Fruit fly (Drosophila melanogaster) whole organism, embryonic: Measurements from ENCODE around the gene HemK2.

Source experiments
- CG12659 ChIP-seq: fragments of 200-800 bp; sonication (Bioruptor generic); optimal IDR thresholded peaks from 3 replicates; lab custom pipeline; 2017; ENCODE audit warnings: mild to moderate bottlenecking, missing biosample characterization, missing genetic modification reagents, missing genetic modification characterization
- CG13296 ChIP-seq: fragments of 200-800 bp; sonication (Bioruptor generic); optimal IDR thresholded peaks from 3 replicates; lab custom pipeline; 2018; ENCODE audit warnings: missing biosample characterization, mild to moderate bottlenecking, missing genetic modification characterization
- CG14050 ChIP-seq: fragments of 200-800 bp; sonication (Bioruptor generic); IDR thresholded peaks from 3 replicates; pipeline ENCODE4 v1.3.6; 2022; ENCODE audit warnings: missing biosample characterization, missing genetic modification characterization
- CG15479 ChIP-seq: fragments of 200-800 bp; sonication (Bioruptor generic); optimal IDR thresholded peaks from 3 replicates; lab custom pipeline; 2019; ENCODE audit warnings: missing biosample characterization, mild to moderate bottlenecking, missing genetic modification characterization, moderate library complexity
- CG16779 ChIP-seq: fragments of 200-800 bp; sonication (Bioruptor generic); IDR thresholded peaks from 2 replicates; pipeline ENCODE4 v1.3.6; 2022; ENCODE audit warnings: missing biosample characterization, missing genetic modification characterization
- CG16815 ChIP-seq: fragments of 200-800 bp; sonication (Bioruptor generic); optimal IDR thresholded peaks from 3 replicates; lab custom pipeline; 2017; ENCODE audit warnings: missing biosample characterization, mild to moderate bottlenecking, missing genetic modification characterization
- CG2875 ChIP-seq: fragments of 200-800 bp; sonication (Bioruptor generic); optimal IDR thresholded peaks from 2 replicates; lab custom pipeline; 2017; ENCODE audit warnings: missing biosample characterization, mild to moderate bottlenecking, missing genetic modification characterization, missing genetic modification reagents
- CG2889 ChIP-seq: fragments of 200-800 bp; sonication (Bioruptor generic); IDR thresholded peaks from 3 replicates; pipeline ENCODE4 v1.3.6; 2022; ENCODE audit warnings: missing biosample characterization, missing genetic modification characterization
- CG34376 ChIP-seq: fragments of 200-800 bp; sonication (Bioruptor generic); optimal IDR thresholded peaks from 2 replicates; lab custom pipeline; 2018; ENCODE audit warnings: missing biosample characterization, mild to moderate bottlenecking, missing genetic modification characterization
- CG4282 ChIP-seq: fragments of 200-800 bp; sonication (Bioruptor generic); optimal IDR thresholded peaks from 2 replicates; lab custom pipeline; 2016; ENCODE audit warnings: missing biosample characterization, missing genetic modification characterization
- CG4424 ChIP-seq: fragments of 200-800 bp; sonication (Bioruptor generic); optimal IDR thresholded peaks from 3 replicates; lab custom pipeline; 2016; ENCODE audit warnings: missing biosample characterization, missing genetic modification characterization
- CG6689 ChIP-seq: fragments of 200-800 bp; sonication (Bioruptor generic); IDR thresholded peaks from 2 replicates; pipeline ENCODE4 v1.3.6; 2022; ENCODE audit warnings: missing biosample characterization, missing genetic modification characterization
- CG7372 ChIP-seq: fragments of 200-800 bp; sonication (Bioruptor generic); IDR thresholded peaks from 2 replicates; pipeline ENCODE4 v1.3.6; 2022; ENCODE audit warnings: missing biosample characterization, missing genetic modification characterization
- CG7963 ChIP-seq: fragments of 200-800 bp; sonication (Bioruptor generic); IDR thresholded peaks from 3 replicates; pipeline ENCODE4 v1.3.6; 2022; ENCODE audit warnings: missing biosample characterization, missing genetic modification characterization; ENCODE audit not compliant: partially characterized antibody
- CG8478 ChIP-seq: fragments of >200 bp; optimal IDR thresholded peaks from 2 replicates; lab custom pipeline; 2018
- D19A ChIP-seq: fragments of 200-800 bp; optimal IDR thresholded peaks from 3 replicates; lab custom pipeline; 2019; ENCODE audit warnings: missing biosample characterization, mild to moderate bottlenecking, missing genetic modification characterization, moderate library complexity
- Dfd ChIP-seq, 2 experiments: fragments of >200 bp; optimal IDR thresholded peaks; 2 replicates each; lab custom pipeline; 2017; ENCODE audit warnings: missing biosample characterization in 2 of 2, missing genetic modification characterization in 2 of 2
- Dp ChIP-seq: fragments of 200-800 bp; sonication (Bioruptor generic); optimal IDR thresholded peaks from 2 replicates; lab custom pipeline; 2018; ENCODE audit warnings: missing biosample characterization, mild to moderate bottlenecking, missing genetic modification characterization, moderate library complexity
- E2f2 ChIP-seq: fragments of 200-800 bp; sonication (Bioruptor generic); IDR thresholded peaks from 2 replicates; pipeline ENCODE4 v1.3.6; 2022; ENCODE audit warnings: missing biosample characterization, missing genetic modification characterization
- Eip74EF ChIP-seq, 2 experiments: fragments of 200-800 bp in 1 of 2; fragments of >200 bp in 1 of 2; sonication (Bioruptor generic) in 1 of 2; optimal IDR thresholded peaks; 2 replicates each; lab custom pipeline; 2017 to 2019; ENCODE audit warnings: missing biosample characterization in 2 of 2, missing genetic modification characterization in 2 of 2, mild to moderate bottlenecking in 1 of 2, moderate library complexity in 1 of 2
- Fer1 ChIP-seq: fragments of 200-800 bp; sonication (Bioruptor generic); optimal IDR thresholded peaks from 2 replicates; lab custom pipeline; 2017; ENCODE audit warnings: missing biosample characterization, mild to moderate bottlenecking, missing genetic modification characterization
- Fer2 ChIP-seq: fragments of 200-800 bp; sonication (Bioruptor generic); optimal IDR thresholded peaks from 2 replicates; lab custom pipeline; 2018; ENCODE audit warnings: missing biosample characterization, mild to moderate bottlenecking, missing genetic modification characterization, moderate library complexity
- HmgZ ChIP-seq: fragments of 200-800 bp; sonication (Bioruptor generic); optimal IDR thresholded peaks from 2 replicates; lab custom pipeline; 2018; ENCODE audit warnings: missing biosample characterization, mild to moderate bottlenecking, missing genetic modification characterization
- Hmr ChIP-seq: fragments of 200-800 bp; sonication (Bioruptor generic); optimal IDR thresholded peaks from 3 replicates; lab custom pipeline; 2017; ENCODE audit warnings: mild to moderate bottlenecking, missing biosample characterization, missing genetic modification reagents, missing genetic modification characterization
- Hr51 ChIP-seq, 2 experiments: fragments of 200-800 bp; sonication (Bioruptor generic); optimal IDR thresholded peaks; 2 replicates in 1 of 2; 3 replicates in 1 of 2; lab custom pipeline; 2016 to 2018; ENCODE audit warnings: missing biosample characterization in 2 of 2, missing genetic modification characterization in 2 of 2, mild to moderate bottlenecking in 1 of 2, moderate library complexity in 1 of 2
- Lpt ChIP-seq: fragments of >200 bp; optimal IDR thresholded peaks from 2 replicates; lab custom pipeline; 2018; ENCODE audit warnings: missing biosample characterization, missing genetic modification characterization
- Mrtf ChIP-seq: fragments of 200-800 bp; sonication (Bioruptor generic); IDR thresholded peaks from 3 replicates; pipeline ENCODE4 v1.3.6; 2022; ENCODE audit warnings: missing biosample characterization, missing genetic modification characterization
- NC2α ChIP-seq: fragments of 200-800 bp; sonication (Bioruptor generic); optimal IDR thresholded peaks from 2 replicates; lab custom pipeline; 2016; ENCODE audit warnings: missing biosample characterization, missing genetic modification characterization
- Oli ChIP-seq: fragments of 200-800 bp; sonication (Bioruptor generic); optimal IDR thresholded peaks from 2 replicates; lab custom pipeline; 2018; ENCODE audit warnings: missing biosample characterization, mild to moderate bottlenecking, missing genetic modification characterization, moderate library complexity
- Ravus ChIP-seq: fragments of 200-800 bp; sonication (Bioruptor generic); IDR thresholded peaks from 2 replicates; pipeline ENCODE4 v1.3.6; 2022; ENCODE audit warnings: missing biosample characterization, missing genetic modification characterization
- Rx ChIP-seq: fragments of 200-800 bp; sonication (Bioruptor generic); IDR thresholded peaks from 2 replicates; pipeline ENCODE4 v1.3.6; 2022; ENCODE audit warnings: missing biosample characterization, missing genetic modification characterization
- Xrp1 ChIP-seq: fragments of 200-800 bp; sonication (Bioruptor generic); IDR thresholded peaks from 2 replicates; pipeline ENCODE4 v1.3.6; 2022; ENCODE audit warnings: missing biosample characterization, missing genetic modification characterization
- YL-1 ChIP-seq: fragments of 200-800 bp; sonication (Bioruptor generic); optimal IDR thresholded peaks from 3 replicates; lab custom pipeline; 2017; ENCODE audit warnings: missing biosample characterization, mild to moderate bottlenecking, missing genetic modification characterization
- cad ChIP-seq: fragments of >200 bp; optimal IDR thresholded peaks from 2 replicates; lab custom pipeline; 2017; ENCODE audit warnings: missing biosample characterization, missing genetic modification characterization
- croc ChIP-seq: fragments of 200-800 bp; sonication (Bioruptor generic); conservative IDR thresholded peaks from 3 replicates; pipeline ENCODE4 v1.3.6; 2022; ENCODE audit warnings: missing biosample characterization, missing genetic modification characterization
- crp ChIP-seq, 2 experiments: fragments of 200-800 bp; sonication (Bioruptor generic); optimal IDR thresholded peaks; 2 replicates in 1 of 2; 3 replicates in 1 of 2; lab custom pipeline; 2017; ENCODE audit warnings: missing biosample characterization in 2 of 2, missing genetic modification characterization in 2 of 2, mild to moderate bottlenecking in 1 of 2, moderate library complexity in 1 of 2
- dmrt99B ChIP-seq: fragments of 200-800 bp; sonication (Bioruptor generic); optimal IDR thresholded peaks from 2 replicates; lab custom pipeline; 2018; ENCODE audit warnings: missing biosample characterization, mild to moderate bottlenecking, missing genetic modification characterization, moderate library complexity
- fru ChIP-seq: fragments of >200 bp; optimal IDR thresholded peaks from 2 replicates; lab custom pipeline; 2017
- inv ChIP-seq: fragments of 200-800 bp; sonication (Bioruptor generic); IDR thresholded peaks from 2 replicates; pipeline ENCODE4 v1.3.6; 2022; ENCODE audit warnings: missing biosample characterization, missing genetic modification characterization; ENCODE audit not compliant: partially characterized antibody
- klu ChIP-seq: fragments of 200-800 bp; sonication (Bioruptor generic); IDR thresholded peaks from 2 replicates; pipeline ENCODE4 v1.3.6; 2022; ENCODE audit warnings: missing biosample characterization, missing genetic modification characterization
- lbe ChIP-seq: fragments of 200-800 bp; sonication (Bioruptor generic); optimal IDR thresholded peaks from 2 replicates; lab custom pipeline; 2016; ENCODE audit warnings: missing biosample characterization, mild to moderate bottlenecking, missing genetic modification characterization
- lola ChIP-seq, 3 experiments: fragments of >200 bp in 2 of 3; fragments of 200-800 bp in 1 of 3; sonication (Bioruptor generic) in 1 of 3; optimal IDR thresholded peaks; 2 replicates each; lab custom pipeline; 2017 to 2019; ENCODE audit warnings: missing biosample characterization in 3 of 3, missing genetic modification characterization in 3 of 3, mild to moderate bottlenecking in 1 of 3, moderate library complexity in 1 of 3
- p53 ChIP-seq: fragments of 200-800 bp; sonication (Bioruptor generic); optimal IDR thresholded peaks from 2 replicates; lab custom pipeline; 2016; ENCODE audit warnings: missing biosample characterization, missing genetic modification characterization
- pan ChIP-seq, 4 experiments: fragments of >200 bp in 3 of 4; fragments of 200-800 bp in 1 of 4; sonication (Bioruptor generic) in 1 of 4; optimal IDR thresholded peaks in 3 of 4; IDR thresholded peaks in 1 of 4; 2 replicates each; pipeline versions ENCODE4 v1.3.6 to Lab custom; 2017 to 2022; ENCODE audit warnings: missing biosample characterization in 2 of 4, missing genetic modification characterization in 2 of 4, mixed read lengths in 1 of 4
- tgo ChIP-seq: fragments of 200-800 bp; sonication (Bioruptor generic); IDR thresholded peaks from 3 replicates; pipeline ENCODE4 v1.3.6; 2022; ENCODE audit warnings: missing biosample characterization, missing genetic modification characterization
- tio ChIP-seq: fragments of 200-800 bp; sonication (Bioruptor generic); optimal IDR thresholded peaks from 2 replicates; lab custom pipeline; 2017; ENCODE audit warnings: missing biosample characterization, missing genetic modification characterization, inconsistent platforms
- trh ChIP-seq: fragments of 200-800 bp; sonication (Bioruptor generic); optimal IDR thresholded peaks from 2 replicates; lab custom pipeline; 2016; ENCODE audit warnings: missing biosample characterization, missing genetic modification characterization
- wek ChIP-seq: fragments of 200-800 bp; sonication (Bioruptor generic); optimal IDR thresholded peaks from 3 replicates; lab custom pipeline; 2018; ENCODE audit warnings: missing biosample characterization, mild to moderate bottlenecking, missing genetic modification characterization, moderate library complexity
- zen2 ChIP-seq: fragments of 200-800 bp; sonication (Bioruptor generic); IDR thresholded peaks from 3 replicates; pipeline ENCODE4 v1.3.6; 2022; ENCODE audit warnings: missing biosample characterization, missing genetic modification characterization; ENCODE audit not compliant: partially characterized antibody

Gene HemK2

DNA sequence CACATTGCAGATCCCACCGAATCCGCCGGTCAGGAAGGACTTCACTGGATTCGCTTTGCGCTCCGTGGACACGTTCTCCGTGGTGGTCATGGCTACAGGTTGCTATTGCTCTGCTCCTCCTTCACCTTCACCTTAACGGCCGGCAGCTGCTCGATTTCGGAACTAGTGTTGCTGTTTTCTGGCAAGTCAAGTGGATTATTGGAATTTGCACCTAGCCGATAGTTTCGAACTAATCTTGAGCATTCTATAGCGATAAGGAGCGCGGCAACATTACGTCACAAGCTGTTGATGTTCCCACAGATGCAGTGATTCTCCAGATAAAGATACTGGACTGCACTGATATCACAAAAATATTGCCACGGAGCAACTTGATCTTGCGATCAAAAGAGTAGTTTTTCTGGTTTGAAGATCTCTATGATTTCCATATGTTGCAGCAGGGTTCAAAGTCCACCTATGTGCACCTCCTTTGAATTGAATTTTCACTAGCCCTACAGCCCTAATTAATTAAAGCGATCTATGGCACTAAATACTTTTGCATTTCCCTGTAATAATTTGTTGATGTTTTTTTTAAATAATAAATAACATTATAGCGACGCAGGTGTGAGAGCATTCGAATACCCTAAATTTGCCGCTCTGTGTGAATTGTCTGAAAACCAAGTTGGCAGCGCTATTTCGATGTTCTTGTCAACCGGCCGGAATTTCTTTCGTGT is 10.2 kb upstream of the HemK2 start, which contains the start of the genes colt and HINT1 (continued):
- peak; percentile 41 for TF ChIP-seq Dp (GFP tag; lab: Kevin White, UChicago)
- no peak for TF ChIP-seq p53 (GFP tag; lab: Kevin White, UChicago)
- no peak for TF ChIP-seq fru (lab: Kevin White, UChicago)
- TF ChIP-seq CG8478 (lab: Kevin White, UChicago) = no peak
- no peak for TF ChIP-seq Xrp1 (GFP tag; lab: Robert Waterston, UW)
- TF ChIP-seq Oli (tag; lab: Kevin White, UChicago) = no peak
- TF ChIP-seq lola (GFP tag; optimal IDR thresholded peaks at IDR 0.05; lab: Kevin White, UChicago) = no peak
- no peak for TF ChIP-seq CG2889 (GFP tag; lab: Robert Waterston, UW)
- TF ChIP-seq CG7372 (GFP tag; lab: Robert Waterston, UW) = no peak
- TF ChIP-seq CG2875 (GFP tag; lab: Kevin White, UChicago) = no peak
- peak; percentile 18; the same call in 1 of the 2 replicates for TF ChIP-seq CG6689 (GFP tag; lab: Robert Waterston, UW)
- peak; percentile 66 for TF ChIP-seq CG12659 (GFP tag; lab: Kevin White, UChicago)
- peak; percentile 94 for TF ChIP-seq YL-1
- peak in 1 of 2 experiments; percentile 32 for TF ChIP-seq Eip74EF (GFP tag; optimal IDR thresholded peaks at IDR 0.05; lab: Kevin White, UChicago)
- no peak for TF ChIP-seq dmrt99B
- no peak for TF ChIP-seq Rx (GFP tag; lab: Robert Waterston, UW)
- TF ChIP-seq Hr51 (GFP tag; optimal IDR thresholded peaks at IDR 0.05; lab: Kevin White, UChicago) = no peak
- TF ChIP-seq Mrtf = no peak
- no peak for TF ChIP-seq CG16779 (GFP tag; lab: Robert Waterston, UW)
- TF ChIP-seq CG16815 (GFP tag; lab: Kevin White, UChicago) = no peak
- TF ChIP-seq Ravus (GFP tag; lab: Robert Waterston, UW) = no peak
- peak; percentile 20 for TF ChIP-seq CG15479
- TF ChIP-seq CG14050 (GFP tag; lab: Robert Waterston, UW) = no peak
- TF ChIP-seq Lpt (GFP tag; lab: Kevin White, UChicago) = no peak
- TF ChIP-seq cad (GFP tag; lab: Kevin White, UChicago) = no peak
- peak; percentile 35 for TF ChIP-seq lbe
- no peak for TF ChIP-seq pan (optimal IDR thresholded peaks at IDR 0.05; lab: Kevin White, UChicago)
- TF ChIP-seq pan (GFP tag; optimal IDR thresholded peaks at IDR 0.05 in 1 of 2, IDR thresholded peaks at IDR 0.05 in 1 of 2) = no peak
- TF ChIP-seq CG4424 (GFP tag; lab: Kevin White, UChicago) = peak; percentile 32
- TF ChIP-seq Hmr (GFP tag; lab: Kevin White, UChicago) = no peak
- TF ChIP-seq croc = no peak
- no peak for TF ChIP-seq CG4282 (GFP tag; lab: Kevin White, UChicago)
- TF ChIP-seq, all 482 proteins: peak for 136

DNA sequence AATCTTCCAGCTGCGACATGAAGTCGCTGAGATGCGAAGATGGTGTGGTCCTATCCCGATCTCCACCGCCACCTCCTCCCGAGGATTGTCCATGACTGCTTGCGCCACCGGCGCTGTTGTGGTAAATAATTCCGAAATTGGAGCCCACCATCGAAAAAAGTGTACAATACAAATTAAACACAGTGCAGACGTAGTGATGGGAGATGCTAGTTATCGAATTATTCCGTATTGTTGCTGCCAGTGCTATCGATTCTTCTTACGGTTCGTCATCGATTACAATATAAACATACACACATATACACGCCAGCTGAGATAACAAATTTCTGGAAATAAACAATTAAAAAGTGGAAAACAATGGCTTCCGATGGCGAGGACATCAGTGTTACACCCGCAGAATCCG is 8.2 kb upstream of the HemK2 start, which contains the start of the genes Taf10b and Taf10:
TSS of gene Taf10b (minus strand) at position 219 of the 400 bp plus-strand sequence.
TSS of gene Taf10 (plus strand) at position 264 of the 400 bp plus-strand sequence.
- TF ChIP-seq Eip74EF (GFP tag; optimal IDR thresholded peaks at IDR 0.05; lab: Kevin White, UChicago) (peak in 1 of 2 experiments; percentile 5), CG7963 (GFP tag; lab: Robert Waterston, UW) (peak; percentile 83), tio (no peak), NC2α (GFP tag; lab: Kevin White, UChicago) (no peak), D19A (tag; lab: Kevin White, UChicago) (peak; percentile 47), Fer2 (no peak), wek (peak; percentile 7), zen2 (GFP tag; lab: Robert Waterston, UW) (peak; percentile 88), crp (GFP tag; optimal IDR thresholded peaks at IDR 0.05; lab: Kevin White, UChicago) (peak in 1 of 2 experiments; percentile 75), inv (GFP tag; lab: Robert Waterston, UW) (peak; percentile 63), Fer1 (GFP tag; lab: Kevin White, UChicago) (peak; percentile 57), E2f2 (GFP tag; lab: Robert Waterston, UW) (peak; percentile 64), CG34376 (GFP tag; lab: Kevin White, UChicago) (peak; percentile 76), CG13296 (GFP tag; lab: Kevin White, UChicago) (peak; percentile 41), klu (no peak), HmgZ (tag; lab: Kevin White, UChicago) (peak; percentile 36), CG16779 (GFP tag; lab: Robert Waterston, UW) (no peak), tgo (GFP tag; lab: Robert Waterston, UW) (no peak), trh (GFP tag; lab: Kevin White, UChicago) (no peak), Dfd (GFP tag; optimal IDR thresholded peaks at IDR 0.05; lab: Kevin White, UChicago) (no peak)
